Worm (Caenorhabditis elegans) whole organism, L1 larva: ENCODE measurements around the gene wrt-3.
A peak's percentile ranks its signal among the peaks of the same experiment; 100 is the strongest.

ENCODE experiments used
- C04F5.9 ChIP-seq: sonication (generic microtip); optimal IDR thresholded peaks from 2 replicates; lab custom pipeline; 2016; ENCODE audit warnings: missing genetic modification characterization, missing compliant biosample characterization
- C16A3.4 ChIP-seq: fragments of 150-350 bp; optimal IDR thresholded peaks from 2 replicates; lab custom pipeline; 2014; ENCODE audit warnings: missing biosample characterization, missing genetic modification characterization
- C34B4.2 ChIP-seq: sonication (generic microtip); optimal IDR thresholded peaks from 2 replicates; lab custom pipeline; 2017; ENCODE audit warnings: mild to moderate bottlenecking, missing genetic modification characterization, missing compliant biosample characterization
- Y116A8C.19 ChIP-seq: sonication (generic microtip); optimal IDR thresholded peaks from 2 replicates; lab custom pipeline; 2016; ENCODE audit warnings: missing compliant biosample characterization, missing genetic modification characterization, borderline replicate concordance
- aha-1 ChIP-seq: fragments of 150-350 bp; optimal IDR thresholded peaks from 2 replicates; lab custom pipeline; 2014; ENCODE audit warnings: missing biosample characterization, missing genetic modification characterization
- alr-1 ChIP-seq: fragments of 200-800 bp; sonication (Bioruptor generic); optimal IDR thresholded peaks from 2 replicates; lab custom pipeline; 2018; ENCODE audit warnings: borderline replicate concordance, mild to moderate bottlenecking, missing genetic modification characterization, missing compliant biosample characterization
- blmp-1 ChIP-seq: fragments of 150-350 bp; optimal IDR thresholded peaks from 2 replicates; lab custom pipeline; 2014; ENCODE audit warnings: missing biosample characterization, missing genetic modification characterization
- ceh-63 ChIP-seq: fragments of 200-800 bp; sonication (Bioruptor generic); optimal IDR thresholded peaks from 2 replicates; lab custom pipeline; 2018; ENCODE audit warnings: mild to moderate bottlenecking, missing genetic modification characterization, missing compliant biosample characterization
- ces-1 ChIP-seq: fragments of 150-350 bp; optimal IDR thresholded peaks from 2 replicates; lab custom pipeline; 2014; ENCODE audit warnings: missing biosample characterization, missing genetic modification reagents, missing genetic modification characterization
- dpl-1 ChIP-seq, 3 experiments: fragments of 150-350 bp in 2 of 3; sonication (generic microtip) in 1 of 3; optimal IDR thresholded peaks; 2 replicates each; lab custom pipeline; 2014 to 2017; ENCODE audit warnings: missing biosample characterization in 3 of 3, missing genetic modification characterization in 3 of 3, missing genetic modification reagents in 3 of 3
- efl-3 ChIP-seq: fragments of 200-800 bp; sonication (Bioruptor generic); optimal IDR thresholded peaks from 2 replicates; lab custom pipeline; 2018; ENCODE audit warnings: mild to moderate bottlenecking, missing genetic modification characterization, missing compliant biosample characterization
- egl-27 ChIP-seq, 2 experiments: fragments of 150-350 bp in 1 of 2; sonication (generic microtip); optimal IDR thresholded peaks; 3 replicates each; lab custom pipeline; 2017 to 2018; ENCODE audit warnings: missing biosample characterization in 2 of 2, missing genetic modification characterization in 2 of 2, missing genetic modification reagents in 2 of 2
- ets-5 ChIP-seq: fragments of 200-800 bp; sonication (Bioruptor generic); IDR thresholded peaks from 2 replicates; pipeline ENCODE4 v1.3.6; 2022; ENCODE audit warnings: missing genetic modification characterization, missing compliant biosample characterization
- fkh-4 ChIP-seq: sonication (generic microtip); optimal IDR thresholded peaks from 2 replicates; lab custom pipeline; 2016; ENCODE audit warnings: missing compliant biosample characterization, missing genetic modification characterization, borderline replicate concordance
- grh-1 ChIP-seq: fragments of 200-800 bp; sonication (Bioruptor generic); IDR thresholded peaks from 2 replicates; pipeline ENCODE4 v1.3.6; 2022; ENCODE audit warnings: missing genetic modification reagents, missing genetic modification characterization, missing compliant biosample characterization
- hlh-4 ChIP-seq: sonication (generic microtip); optimal IDR thresholded peaks from 2 replicates; lab custom pipeline; 2016; ENCODE audit warnings: mild to moderate bottlenecking, missing genetic modification characterization, missing compliant biosample characterization
- hpl-2 ChIP-seq: fragments of 150-350 bp; optimal IDR thresholded peaks from 2 replicates; lab custom pipeline; 2014; ENCODE audit warnings: missing biosample characterization, missing genetic modification reagents, missing genetic modification characterization
- irx-1 ChIP-seq: sonication (generic microtip); optimal IDR thresholded peaks from 2 replicates; lab custom pipeline; 2016; ENCODE audit warnings: missing genetic modification characterization, missing compliant biosample characterization
- isw-1 ChIP-seq: fragments of 200-800 bp; sonication (Bioruptor generic); IDR thresholded peaks from 2 replicates; pipeline ENCODE4 v1.3.6; 2022; ENCODE audit warnings: missing genetic modification characterization, missing compliant biosample characterization
- lin-13 ChIP-seq: fragments of 150-350 bp; optimal IDR thresholded peaks from 2 replicates; lab custom pipeline; 2014; ENCODE audit warnings: missing biosample characterization, missing genetic modification reagents, missing genetic modification characterization
- lin-14 ChIP-seq: fragments of 200-800 bp; sonication (Bioruptor generic); optimal IDR thresholded peaks from 2 replicates; lab custom pipeline; 2018; ENCODE audit warnings: mild to moderate bottlenecking, missing genetic modification characterization, moderate library complexity, missing compliant biosample characterization
- lin-15B ChIP-seq: fragments of 150-350 bp; sonication (generic microtip); optimal IDR thresholded peaks from 3 replicates; lab custom pipeline; 2014; ENCODE audit warnings: missing biosample characterization, missing genetic modification characterization
- lin-35 ChIP-seq, 2 experiments: fragments of 150-350 bp; optimal IDR thresholded peaks; 2 replicates each; lab custom pipeline; 2014; ENCODE audit warnings: missing biosample characterization in 2 of 2, missing genetic modification characterization in 2 of 2, missing genetic modification reagents in 2 of 2
- lsy-2 ChIP-seq, 2 experiments: fragments of 150-350 bp; optimal IDR thresholded peaks; 2 replicates each; lab custom pipeline; 2014; ENCODE audit warnings: missing biosample characterization in 2 of 2, missing genetic modification characterization in 2 of 2
- mab-9 ChIP-seq: fragments of 200-800 bp; sonication (Bioruptor generic); IDR thresholded peaks from 2 replicates; pipeline ENCODE4 v1.3.6; 2022; ENCODE audit warnings: missing genetic modification reagents, missing genetic modification characterization, missing compliant biosample characterization
- mdl-1 ChIP-seq, 2 experiments: fragments of 150-350 bp; optimal IDR thresholded peaks; 2 replicates each; lab custom pipeline; 2014 to 2017; ENCODE audit warnings: missing biosample characterization in 2 of 2, missing genetic modification characterization in 2 of 2, inconsistent platforms in 1 of 2
- mep-1 ChIP-seq: fragments of 150-350 bp; optimal IDR thresholded peaks from 2 replicates; lab custom pipeline; 2014; ENCODE audit warnings: missing biosample characterization, missing genetic modification characterization
- nhr-11 ChIP-seq: fragments of 150-350 bp; optimal IDR thresholded peaks from 2 replicates; lab custom pipeline; 2014; ENCODE audit warnings: missing biosample characterization, missing genetic modification characterization
- nhr-12 ChIP-seq: sonication (generic microtip); optimal IDR thresholded peaks from 2 replicates; lab custom pipeline; 2017; ENCODE audit warnings: missing biosample characterization, missing genetic modification characterization
- nhr-19 ChIP-seq: fragments of 200-800 bp; sonication (Bioruptor generic); conservative IDR thresholded peaks from 2 replicates; pipeline ENCODE4 v1.3.6; 2022; ENCODE audit warnings: missing genetic modification characterization, missing compliant biosample characterization
- nhr-237 ChIP-seq: fragments of 150-350 bp; optimal IDR thresholded peaks from 2 replicates; lab custom pipeline; 2014; ENCODE audit warnings: missing biosample characterization, missing genetic modification characterization
- nhr-28 ChIP-seq: fragments of 150-350 bp; optimal IDR thresholded peaks from 2 replicates; lab custom pipeline; 2014; ENCODE audit warnings: missing biosample characterization, missing genetic modification characterization
- nhr-47 ChIP-seq: sonication (generic microtip); optimal IDR thresholded peaks from 2 replicates; lab custom pipeline; 2016; ENCODE audit warnings: mild to moderate bottlenecking, missing genetic modification characterization, moderate library complexity, missing compliant biosample characterization
- nhr-77 ChIP-seq: fragments of 150-350 bp; optimal IDR thresholded peaks from 2 replicates; lab custom pipeline; 2014; ENCODE audit warnings: missing biosample characterization, missing genetic modification characterization
- nhr-84 ChIP-seq: sonication (generic microtip); optimal IDR thresholded peaks from 2 replicates; lab custom pipeline; 2017; ENCODE audit warnings: missing biosample characterization, missing genetic modification characterization
- nhr-85 ChIP-seq: sonication (generic microtip); peaks from one replicate; lab custom pipeline; 2016; ENCODE audit warnings: missing genetic modification characterization, inconsistent platforms, missing compliant biosample characterization
- nhr-90 ChIP-seq: sonication (generic microtip); optimal IDR thresholded peaks from 2 replicates; lab custom pipeline; 2016; ENCODE audit warnings: mild to moderate bottlenecking, missing genetic modification characterization, missing compliant biosample characterization; ENCODE audit not compliant: poor library complexity
- pag-3 ChIP-seq: sonication (generic microtip); optimal IDR thresholded peaks from 2 replicates; lab custom pipeline; 2017; ENCODE audit warnings: missing genetic modification characterization, mild to moderate bottlenecking, missing compliant biosample characterization, antibody characterized with exemption, borderline replicate concordance; ENCODE audit not compliant: insufficient read depth
- pax-3 ChIP-seq: fragments of 200-800 bp; sonication (Bioruptor generic); optimal IDR thresholded peaks from 2 replicates; lab custom pipeline; 2018; ENCODE audit warnings: mild to moderate bottlenecking, missing genetic modification characterization, moderate library complexity, missing compliant biosample characterization
- pqm-1 ChIP-seq: sonication (generic microtip); optimal IDR thresholded peaks from 3 replicates; lab custom pipeline; 2017; ENCODE audit warnings: missing biosample characterization, missing genetic modification characterization
- rnt-1 ChIP-seq: sonication (generic microtip); optimal IDR thresholded peaks from 2 replicates; lab custom pipeline; 2016; ENCODE audit warnings: mild to moderate bottlenecking, missing genetic modification characterization, moderate library complexity, missing compliant biosample characterization
- snpc-4 ChIP-seq: fragments of 150-350 bp; optimal IDR thresholded peaks from 2 replicates; lab custom pipeline; 2014; ENCODE audit warnings: missing biosample characterization, missing genetic modification characterization
- snu-23 ChIP-seq: sonication (generic microtip); optimal IDR thresholded peaks from 2 replicates; lab custom pipeline; 2016; ENCODE audit warnings: missing genetic modification characterization, missing compliant biosample characterization
- sptf-1 ChIP-seq: fragments of 150-350 bp; optimal IDR thresholded peaks from 2 replicates; lab custom pipeline; 2014; ENCODE audit warnings: missing biosample characterization, missing genetic modification characterization
- swsn-7 ChIP-seq: sonication (generic microtip); optimal IDR thresholded peaks from 2 replicates; lab custom pipeline; 2016; ENCODE audit warnings: missing genetic modification characterization, missing compliant biosample characterization
- unc-130 ChIP-seq: fragments of 150-350 bp; optimal IDR thresholded peaks from 2 replicates; lab custom pipeline; 2017; ENCODE audit warnings: missing biosample characterization, missing genetic modification characterization, inconsistent platforms
- unc-62 ChIP-seq: fragments of 150-350 bp; optimal IDR thresholded peaks from 2 replicates; lab custom pipeline; 2014; ENCODE audit warnings: missing biosample characterization, missing genetic modification reagents, missing genetic modification characterization
- unc-86 ChIP-seq: sonication (generic microtip); optimal IDR thresholded peaks from 2 replicates; lab custom pipeline; 2016; ENCODE audit warnings: missing genetic modification characterization, missing compliant biosample characterization
- vab-15 ChIP-seq: sonication (generic microtip); optimal IDR thresholded peaks from 2 replicates; lab custom pipeline; 2017; ENCODE audit warnings: missing genotype, mild to moderate bottlenecking, missing genetic modification characterization, missing compliant biosample characterization
- zag-1 ChIP-seq: fragments of 150-350 bp; optimal IDR thresholded peaks from 2 replicates; lab custom pipeline; 2014; ENCODE audit warnings: missing biosample characterization, missing genetic modification characterization
- zip-4 ChIP-seq: fragments of 200-800 bp; sonication (Bioruptor generic); optimal IDR thresholded peaks from 2 replicates; lab custom pipeline; 2018; ENCODE audit warnings: mild to moderate bottlenecking, missing genetic modification characterization, moderate library complexity, missing compliant biosample characterization
- ztf-4 ChIP-seq: fragments of 150-350 bp; optimal IDR thresholded peaks from 2 replicates; lab custom pipeline; 2014; ENCODE audit warnings: missing biosample characterization, missing genetic modification characterization

Gene wrt-3

ce11 chrIV:9477135-9477928 is at the start of gene wrt-3:
Gene wrt-3 (minus strand): TSS chrIV:9477456.
- TF ChIP-seq swsn-7 (tag; lab: Kevin White, UChicago), result peak; percentile 53
- TF ChIP-seq pag-3, result peak; percentile 64
- no peak for TF ChIP-seq pax-3
- no peak for TF ChIP-seq nhr-12 (tag; lab: Kevin White, UChicago)
- TF ChIP-seq efl-3 (GFP tag; lab: Kevin White, UChicago), result no peak
- TF ChIP-seq Y116A8C.19 (tag; lab: Kevin White, UChicago), result no peak
- TF ChIP-seq lin-14 (GFP tag; lab: Kevin White, UChicago), result peak; percentile 73
- no peak for TF ChIP-seq nhr-84 (tag; lab: Kevin White, UChicago)
- TF ChIP-seq C34B4.2 (tag; lab: Kevin White, UChicago), result no peak
- no peak for TF ChIP-seq unc-130 (tag; lab: Kevin White, UChicago)
- TF ChIP-seq snpc-4, result peak; percentile 57
- no peak for TF ChIP-seq vab-15 (tag; lab: Kevin White, UChicago)
- no peak for TF ChIP-seq nhr-77 (tag; lab: Kevin White, UChicago)
- peak; percentile 44 for TF ChIP-seq rnt-1
- TF ChIP-seq irx-1, result peak; percentile 43
- TF ChIP-seq ces-1 (GFP tag; lab: Kevin White, UChicago), result no peak
- TF ChIP-seq nhr-19 (GFP tag; lab: Robert Waterston, UW), result peak; percentile 53
- TF ChIP-seq zag-1, result no peak
- no peak for TF ChIP-seq hpl-2 (GFP tag; lab: Kevin White, UChicago)
- no peak for TF ChIP-seq lin-35 (GFP tag; optimal IDR thresholded peaks at IDR 0.05; lab: Kevin White, UChicago)
- TF ChIP-seq alr-1 (tag; lab: Kevin White, UChicago), result no peak
- TF ChIP-seq nhr-85, result peak; percentile 89
- TF ChIP-seq fkh-4 (tag; lab: Kevin White, UChicago), result no peak
- no peak for TF ChIP-seq C04F5.9 (tag; lab: Kevin White, UChicago)
- TF ChIP-seq nhr-47 (tag; lab: Kevin White, UChicago), result peak; percentile 65
- peak in 1 of 2 experiments; percentile 45 for TF ChIP-seq mdl-1 (tag; optimal IDR thresholded peaks at IDR 0.05; lab: Kevin White, UChicago)
- TF ChIP-seq blmp-1 (tag; lab: Kevin White, UChicago), result peak; percentile 89
- TF ChIP-seq nhr-90 (tag; lab: Kevin White, UChicago), result peak; percentile 68
- TF ChIP-seq ets-5 (GFP tag; lab: Robert Waterston, UW), result no peak
- TF ChIP-seq ceh-63 (GFP tag; lab: Kevin White, UChicago), result no peak
- no peak for TF ChIP-seq ztf-4 (tag; lab: Kevin White, UChicago)
- no peak for TF ChIP-seq sptf-1
- no peak for TF ChIP-seq lin-15B
- TF ChIP-seq zip-4, result peak; percentile 20
- no peak for TF ChIP-seq nhr-11 (tag; lab: Kevin White, UChicago)
- no peak for TF ChIP-seq unc-62 (GFP tag; lab: Kevin White, UChicago)
- no peak for TF ChIP-seq isw-1
- no peak for TF ChIP-seq nhr-28 (tag; lab: Kevin White, UChicago)
- no peak for TF ChIP-seq lin-13 (GFP tag; lab: Kevin White, UChicago)
- no peak for TF ChIP-seq pqm-1
- peak; percentile 49 for TF ChIP-seq C16A3.4
- peak; percentile 56 for TF ChIP-seq snu-23 (GFP tag; lab: Kevin White, UChicago)
- TF ChIP-seq aha-1, result no peak
- TF ChIP-seq nhr-237 (tag; lab: Kevin White, UChicago), result no peak
- TF ChIP-seq dpl-1 (GFP tag; optimal IDR thresholded peaks at IDR 0.05; lab: Kevin White, UChicago), result peak in 1 of 3 experiments; percentile 29
- TF ChIP-seq grh-1, result peak; percentile 41
- no peak for TF ChIP-seq egl-27 (tag; optimal IDR thresholded peaks at IDR 0.05; lab: Kevin White, UChicago)
- peak; percentile 67 for TF ChIP-seq mep-1 (tag; lab: Kevin White, UChicago)
- TF ChIP-seq mab-9 (GFP tag; lab: Robert Waterston, UW), result no peak
- TF ChIP-seq unc-86, result no peak
- no peak for TF ChIP-seq hlh-4 (tag; lab: Kevin White, UChicago)
- peak in 1 of 2 experiments; percentile 40 for TF ChIP-seq lsy-2 (tag; optimal IDR thresholded peaks at IDR 0.05; lab: Kevin White, UChicago)
